Worm (Caenorhabditis elegans): Measurements from ENCODE around the gene tofu-1.

- TF ChIP-seq F13H6.1 (tag; optimal IDR thresholded peaks at IDR 0.05), result no peak
- no peak for TF ChIP-seq nhr-21 (tag; optimal IDR thresholded peaks at IDR 0.05)
- no peak for TF ChIP-seq nhr-77 (tag; optimal IDR thresholded peaks at IDR 0.05)
- TF ChIP-seq ama-1 (optimal IDR thresholded peaks at IDR 0.05), result no peak
- no peak for TF ChIP-seq sma-9 (GFP tag; optimal IDR thresholded peaks at IDR 0.05)
- no peak for TF ChIP-seq sma-9 (tag; optimal IDR thresholded peaks at IDR 0.05)
- TF ChIP-seq blmp-1 (tag; optimal IDR thresholded peaks at IDR 0.05; ENCODE audit: insufficient read depth), result no peak
- no peak for TF ChIP-seq mdl-1 (tag; optimal IDR thresholded peaks at IDR 0.05)
- TF ChIP-seq nhr-237 (tag; optimal IDR thresholded peaks at IDR 0.05), result no peak
- no peak for TF ChIP-seq nhr-25 (tag; optimal IDR thresholded peaks at IDR 0.05)
- TF ChIP-seq aly-2 (tag; optimal IDR thresholded peaks at IDR 0.05), result no peak
Observed at ce11 chrV:9986177-9986576, 5.2 kb downstream of the tofu-1 start, which contains the start of gene rmd-2.
